Fruit fly (Drosophila melanogaster): ENCODE results near the gene CG32074.
"Not testable (repeated sequence)": the region's sequence is repeated elsewhere in the genome, so short reads cannot be mapped to it uniquely, and the experiment has no call there.

CG32074 gene

dm6 chr3L:11132055-11132454 lies at the start of gene CG32074:
Gene CG32074 (minus strand): TSS chr3L:11132322.
- TF ChIP-seq CG8478 (optimal IDR thresholded peaks at IDR 0.05); usp (GFP tag; optimal IDR thresholded peaks at IDR 0.05); pan (optimal IDR thresholded peaks at IDR 0.05): not testable (repeated sequence)

- TF ChIP-seq psq (optimal IDR thresholded peaks at IDR 0.05) (no peak), Dll (optimal IDR thresholded peaks at IDR 0.05) (no peak), usp (GFP tag; optimal IDR thresholded peaks at IDR 0.05) (no peak), pan (optimal IDR thresholded peaks at IDR 0.05) (no peak), CG8478 (optimal IDR thresholded peaks at IDR 0.05) (no peak), EcR (GFP tag; optimal IDR thresholded peaks at IDR 0.05) (no peak)
Measured at dm6 chr3L:11173049-11173564, 41.0 kb upstream of the CG32074 start, which contains the start of gene CG14142. Gene CG14142 (plus strand): TSS chr3L:11173514.

dm6 chr3L:11169299-11170181 lies 37.4 kb upstream of the CG32074 start, which contains the start of the genes wls and Adck5:
Gene wls (minus strand): TSS chr3L:11169625.
Gene Adck5 (plus strand): TSS chr3L:11169817.
- TF ChIP-seq Dll (optimal IDR thresholded peaks at IDR 0.05): no peak
- no peak for TF ChIP-seq psq (optimal IDR thresholded peaks at IDR 0.05)
- TF ChIP-seq EcR (GFP tag; optimal IDR thresholded peaks at IDR 0.05): no peak
- TF ChIP-seq pan (optimal IDR thresholded peaks at IDR 0.05): peak; percentile 52
- no peak for TF ChIP-seq CG8478 (optimal IDR thresholded peaks at IDR 0.05)
- TF ChIP-seq usp (GFP tag; optimal IDR thresholded peaks at IDR 0.05): no peak

dm6 chr3L:11164899-11165298 lies 32.8 kb upstream of the CG32074 start, which contains the start of gene Alg10:
Gene Alg10 (plus strand): TSS chr3L:11164971.
- TF ChIP-seq EcR (GFP tag; optimal IDR thresholded peaks at IDR 0.05): no peak
- no peak for TF ChIP-seq CG8478 (optimal IDR thresholded peaks at IDR 0.05)
- TF ChIP-seq pan (optimal IDR thresholded peaks at IDR 0.05): no peak
- no peak for TF ChIP-seq Dll (optimal IDR thresholded peaks at IDR 0.05)
- TF ChIP-seq usp (GFP tag; optimal IDR thresholded peaks at IDR 0.05): no peak

- TF ChIP-seq EcR (GFP tag; optimal IDR thresholded peaks at IDR 0.05): no peak
- TF ChIP-seq Dll (optimal IDR thresholded peaks at IDR 0.05): no peak
- TF ChIP-seq CG8478 (optimal IDR thresholded peaks at IDR 0.05): no peak
- TF ChIP-seq usp (GFP tag; optimal IDR thresholded peaks at IDR 0.05): no peak
- TF ChIP-seq pan (optimal IDR thresholded peaks at IDR 0.05): no peak
- no peak for TF ChIP-seq psq (optimal IDR thresholded peaks at IDR 0.05)
Measured at dm6 chr3L:11155380-11155779, 23.3 kb upstream of the CG32074 start.

- no peak for TF ChIP-seq usp (GFP tag; optimal IDR thresholded peaks at IDR 0.05)
- no peak for TF ChIP-seq pan (optimal IDR thresholded peaks at IDR 0.05)
- no peak for TF ChIP-seq Dll (optimal IDR thresholded peaks at IDR 0.05)
Measured at dm6 chr3L:11150735-11151287, 18.7 kb upstream of the CG32074 start, which contains the start of gene CG6216. Gene CG6216 (minus strand): TSS chr3L:11150785.

- TF ChIP-seq EcR (GFP tag; optimal IDR thresholded peaks at IDR 0.05): no peak
Measured at dm6 chr3L:11148478-11149251, 16.5 kb upstream of the CG32074 start.

dm6 chr3L:11147675-11148074 lies 15.6 kb upstream of the CG32074 start:
- no peak for TF ChIP-seq usp (GFP tag; optimal IDR thresholded peaks at IDR 0.05)
- TF ChIP-seq pan (optimal IDR thresholded peaks at IDR 0.05): no peak
- no peak for TF ChIP-seq EcR (GFP tag; optimal IDR thresholded peaks at IDR 0.05)
- TF ChIP-seq Dll (optimal IDR thresholded peaks at IDR 0.05): no peak
- TF ChIP-seq CG8478 (optimal IDR thresholded peaks at IDR 0.05): no peak
- no peak for TF ChIP-seq psq (optimal IDR thresholded peaks at IDR 0.05)

dm6 chr3L:11145065-11145464 lies 12.9 kb upstream of the CG32074 start:
- TF ChIP-seq usp (GFP tag; optimal IDR thresholded peaks at IDR 0.05) (no peak), psq (optimal IDR thresholded peaks at IDR 0.05) (no peak), Dll (optimal IDR thresholded peaks at IDR 0.05) (no peak), EcR (GFP tag; optimal IDR thresholded peaks at IDR 0.05) (no peak), pan (optimal IDR thresholded peaks at IDR 0.05) (no peak), CG8478 (optimal IDR thresholded peaks at IDR 0.05) (no peak)

- TF ChIP-seq CG8478 (optimal IDR thresholded peaks at IDR 0.05) (no peak), pan (optimal IDR thresholded peaks at IDR 0.05) (no peak), psq (optimal IDR thresholded peaks at IDR 0.05) (no peak), EcR (GFP tag; optimal IDR thresholded peaks at IDR 0.05) (no peak), usp (GFP tag; optimal IDR thresholded peaks at IDR 0.05) (no peak), Dll (optimal IDR thresholded peaks at IDR 0.05) (no peak)
Measured at dm6 chr3L:11138862-11139261, 6.7 kb upstream of the CG32074 start.

- TF ChIP-seq Dll (optimal IDR thresholded peaks at IDR 0.05): no peak
- TF ChIP-seq pan (optimal IDR thresholded peaks at IDR 0.05): no peak
Measured at dm6 chr3L:11136349-11136748, 4.2 kb upstream of the CG32074 start.

dm6 chr3L:11135846-11136245 lies 3.7 kb upstream of the CG32074 start, which contains the start of gene IRSp53:
Gene IRSp53 (plus strand): TSS chr3L:11136049.
- no peak for TF ChIP-seq pan (optimal IDR thresholded peaks at IDR 0.05)
- no peak for TF ChIP-seq EcR (GFP tag; optimal IDR thresholded peaks at IDR 0.05)
- no peak for TF ChIP-seq usp (GFP tag; optimal IDR thresholded peaks at IDR 0.05)
